Worm (Caenorhabditis elegans) whole organism, L1 larva: ENCODE measurements around the gene F32D8.1.

ENCODE experiments used
- C04F5.9 ChIP-seq: sonication (generic microtip); optimal IDR thresholded peaks from 2 replicates; lab custom pipeline; 2016; ENCODE audit warnings: missing genetic modification characterization, missing compliant biosample characterization
- F16B12.6 ChIP-seq: fragments of 150-350 bp; optimal IDR thresholded peaks from 2 replicates; lab custom pipeline; 2014; ENCODE audit warnings: missing biosample characterization, missing genetic modification characterization
- aha-1 ChIP-seq: fragments of 150-350 bp; optimal IDR thresholded peaks from 2 replicates; lab custom pipeline; 2014; ENCODE audit warnings: missing biosample characterization, missing genetic modification characterization
- blmp-1 ChIP-seq: fragments of 150-350 bp; optimal IDR thresholded peaks from 2 replicates; lab custom pipeline; 2014; ENCODE audit warnings: missing biosample characterization, missing genetic modification characterization
- ceh-82 ChIP-seq, 3 experiments: fragments of 150-350 bp in 1 of 3; sonication (generic microtip) in 2 of 3; optimal IDR thresholded peaks; 2 replicates each; lab custom pipeline; 2014 to 2017; ENCODE audit warnings: missing biosample characterization in 3 of 3, missing genetic modification characterization in 3 of 3
- ceh-88 ChIP-seq: fragments of 200-800 bp; sonication (Bioruptor generic); IDR thresholded peaks from 2 replicates; pipeline ENCODE4 v1.3.6; 2022; ENCODE audit warnings: missing genetic modification characterization, missing compliant biosample characterization
- ceh-90 ChIP-seq: sonication (generic microtip); optimal IDR thresholded peaks from 2 replicates; lab custom pipeline; 2016; ENCODE audit warnings: missing genetic modification characterization, missing compliant biosample characterization
- ces-1 ChIP-seq: fragments of 150-350 bp; optimal IDR thresholded peaks from 2 replicates; lab custom pipeline; 2014; ENCODE audit warnings: missing biosample characterization, missing genetic modification reagents, missing genetic modification characterization
- dsc-1 ChIP-seq: sonication (generic microtip); optimal IDR thresholded peaks from 2 replicates; lab custom pipeline; 2016; ENCODE audit warnings: mild to moderate bottlenecking, missing genetic modification characterization, missing compliant biosample characterization
- egl-13 ChIP-seq: sonication (generic microtip); optimal IDR thresholded peaks from 2 replicates; lab custom pipeline; 2016; ENCODE audit warnings: missing genotype, missing genetic modification reagents, missing genetic modification characterization, missing compliant biosample characterization
- elt-3 ChIP-seq, 6 experiments: fragments of 150-350 bp in 1 of 6; sonication (generic microtip); optimal IDR thresholded peaks; 2 replicates each; lab custom pipeline; 2017 to 2018; ENCODE audit warnings: missing biosample characterization in 6 of 6, missing genetic modification characterization in 6 of 6, inconsistent platforms in 1 of 6
- ets-5 ChIP-seq: fragments of 200-800 bp; sonication (Bioruptor generic); IDR thresholded peaks from 2 replicates; pipeline ENCODE4 v1.3.6; 2022; ENCODE audit warnings: missing genetic modification characterization, missing compliant biosample characterization
- fkh-10 ChIP-seq: sonication (generic microtip); optimal IDR thresholded peaks from 2 replicates; lab custom pipeline; 2017; ENCODE audit warnings: missing biosample characterization, missing genetic modification reagents, missing genetic modification characterization
- grh-1 ChIP-seq: fragments of 200-800 bp; sonication (Bioruptor generic); IDR thresholded peaks from 2 replicates; pipeline ENCODE4 v1.3.6; 2022; ENCODE audit warnings: missing genetic modification reagents, missing genetic modification characterization, missing compliant biosample characterization
- jun-1 ChIP-seq: fragments of 150-350 bp; optimal IDR thresholded peaks from 2 replicates; lab custom pipeline; 2014; ENCODE audit warnings: missing biosample characterization, missing genetic modification reagents, missing genetic modification characterization
- lin-13 ChIP-seq: fragments of 150-350 bp; optimal IDR thresholded peaks from 2 replicates; lab custom pipeline; 2014; ENCODE audit warnings: missing biosample characterization, missing genetic modification reagents, missing genetic modification characterization
- lin-14 ChIP-seq: fragments of 200-800 bp; sonication (Bioruptor generic); optimal IDR thresholded peaks from 2 replicates; lab custom pipeline; 2018; ENCODE audit warnings: mild to moderate bottlenecking, missing genetic modification characterization, moderate library complexity, missing compliant biosample characterization
- lin-15B ChIP-seq: fragments of 150-350 bp; sonication (generic microtip); optimal IDR thresholded peaks from 3 replicates; lab custom pipeline; 2014; ENCODE audit warnings: missing biosample characterization, missing genetic modification characterization
- lin-39 ChIP-seq: fragments of 150-350 bp; optimal IDR thresholded peaks from 2 replicates; lab custom pipeline; 2014; ENCODE audit warnings: missing biosample characterization, missing genetic modification reagents, missing genetic modification characterization
- lir-3 ChIP-seq: sonication (generic microtip); optimal IDR thresholded peaks from 2 replicates; lab custom pipeline; 2016; ENCODE audit warnings: mild to moderate bottlenecking, missing genetic modification characterization, moderate library complexity, missing compliant biosample characterization; ENCODE audit not compliant: poor library complexity
- lsy-2 ChIP-seq, 2 experiments: fragments of 150-350 bp; optimal IDR thresholded peaks; 2 replicates each; lab custom pipeline; 2014; ENCODE audit warnings: missing biosample characterization in 2 of 2, missing genetic modification characterization in 2 of 2
- nhr-19 ChIP-seq: fragments of 200-800 bp; sonication (Bioruptor generic); conservative IDR thresholded peaks from 2 replicates; pipeline ENCODE4 v1.3.6; 2022; ENCODE audit warnings: missing genetic modification characterization, missing compliant biosample characterization
- nhr-20 ChIP-seq: sonication (generic microtip); optimal IDR thresholded peaks from 2 replicates; lab custom pipeline; 2016; ENCODE audit warnings: mild to moderate bottlenecking, missing genetic modification characterization, missing compliant biosample characterization
- nhr-237 ChIP-seq: fragments of 150-350 bp; optimal IDR thresholded peaks from 2 replicates; lab custom pipeline; 2014; ENCODE audit warnings: missing biosample characterization, missing genetic modification characterization
- nhr-28 ChIP-seq: fragments of 150-350 bp; optimal IDR thresholded peaks from 2 replicates; lab custom pipeline; 2014; ENCODE audit warnings: missing biosample characterization, missing genetic modification characterization
- nhr-71 ChIP-seq: sonication (generic microtip); optimal IDR thresholded peaks from 2 replicates; lab custom pipeline; 2016; ENCODE audit warnings: mild to moderate bottlenecking, missing genetic modification characterization, moderate library complexity, missing compliant biosample characterization
- nhr-76 ChIP-seq: sonication (generic microtip); optimal IDR thresholded peaks from 2 replicates; lab custom pipeline; 2017; ENCODE audit warnings: missing biosample characterization, missing genetic modification characterization
- nhr-77 ChIP-seq: fragments of 150-350 bp; optimal IDR thresholded peaks from 2 replicates; lab custom pipeline; 2014; ENCODE audit warnings: missing biosample characterization, missing genetic modification characterization
- nhr-84 ChIP-seq: sonication (generic microtip); optimal IDR thresholded peaks from 2 replicates; lab custom pipeline; 2017; ENCODE audit warnings: missing biosample characterization, missing genetic modification characterization
- pag-3 ChIP-seq: sonication (generic microtip); optimal IDR thresholded peaks from 2 replicates; lab custom pipeline; 2017; ENCODE audit warnings: missing genetic modification characterization, mild to moderate bottlenecking, missing compliant biosample characterization, antibody characterized with exemption, borderline replicate concordance; ENCODE audit not compliant: insufficient read depth
- pax-3 ChIP-seq: fragments of 200-800 bp; sonication (Bioruptor generic); optimal IDR thresholded peaks from 2 replicates; lab custom pipeline; 2018; ENCODE audit warnings: mild to moderate bottlenecking, missing genetic modification characterization, moderate library complexity, missing compliant biosample characterization
- pqm-1 ChIP-seq: sonication (generic microtip); optimal IDR thresholded peaks from 3 replicates; lab custom pipeline; 2017; ENCODE audit warnings: missing biosample characterization, missing genetic modification characterization
- rnt-1 ChIP-seq: sonication (generic microtip); optimal IDR thresholded peaks from 2 replicates; lab custom pipeline; 2016; ENCODE audit warnings: mild to moderate bottlenecking, missing genetic modification characterization, moderate library complexity, missing compliant biosample characterization
- sox-4 ChIP-seq: sonication (generic microtip); optimal IDR thresholded peaks from 2 replicates; lab custom pipeline; 2016; ENCODE audit warnings: missing genetic modification characterization, missing compliant biosample characterization
- sptf-1 ChIP-seq: fragments of 150-350 bp; optimal IDR thresholded peaks from 2 replicates; lab custom pipeline; 2014; ENCODE audit warnings: missing biosample characterization, missing genetic modification characterization
- sup-37 ChIP-seq: fragments of 200-800 bp; sonication (Bioruptor generic); optimal IDR thresholded peaks from 2 replicates; lab custom pipeline; 2018; ENCODE audit warnings: mild to moderate bottlenecking, missing genetic modification characterization, missing compliant biosample characterization
- unc-130 ChIP-seq: fragments of 150-350 bp; optimal IDR thresholded peaks from 2 replicates; lab custom pipeline; 2017; ENCODE audit warnings: missing biosample characterization, missing genetic modification characterization, inconsistent platforms
- unc-30 ChIP-seq: sonication (generic microtip); optimal IDR thresholded peaks from 2 replicates; lab custom pipeline; 2017; ENCODE audit warnings: missing biosample characterization, missing genetic modification characterization
- unc-98 ChIP-seq: fragments of 200-800 bp; sonication (Bioruptor generic); IDR thresholded peaks from 2 replicates; pipeline ENCODE4 v1.3.6; 2022; ENCODE audit warnings: missing genetic modification characterization, missing compliant biosample characterization
- zip-4 ChIP-seq: fragments of 200-800 bp; sonication (Bioruptor generic); optimal IDR thresholded peaks from 2 replicates; lab custom pipeline; 2018; ENCODE audit warnings: mild to moderate bottlenecking, missing genetic modification characterization, moderate library complexity, missing compliant biosample characterization
- ztf-4 ChIP-seq: fragments of 150-350 bp; optimal IDR thresholded peaks from 2 replicates; lab custom pipeline; 2014; ENCODE audit warnings: missing biosample characterization, missing genetic modification characterization

F32D8.1 gene

ce11 chrV:10904795-10905194, 24.2 kb downstream of the F32D8.1 start:
- TF ChIP-seq dsc-1 (tag; lab: Kevin White, UChicago) (peak; percentile 23), lin-14 (GFP tag; lab: Kevin White, UChicago) (peak; percentile 82), fkh-10 (GFP tag; lab: Kevin White, UChicago) (peak; percentile 69), lin-13 (no peak), ceh-82 (tag; optimal IDR thresholded peaks at IDR 0.05; lab: Kevin White, UChicago) (peak in 1 of 3 experiments; percentile 32), blmp-1 (tag; lab: Kevin White, UChicago) (peak; percentile 61), nhr-77 (tag; lab: Kevin White, UChicago) (no peak), ces-1 (GFP tag; lab: Kevin White, UChicago) (peak; percentile 14), sox-4 (tag; lab: Kevin White, UChicago) (no peak), lsy-2 (tag; optimal IDR thresholded peaks at IDR 0.05; lab: Kevin White, UChicago) (peak in 1 of 2 experiments; percentile 7), egl-13 (tag; lab: Kevin White, UChicago) (no peak)
- TF ChIP-seq, all 84 proteins: peak for 7

ce11 chrV:10909071-10909470, 28.4 kb downstream of the F32D8.1 start, which contains the start of gene zzz-1:
Gene zzz-1, minus strand, starts transcription at chrV:10909171.
- TF ChIP-seq jun-1 (tag; lab: Kevin White, UChicago) (no peak), sup-37 (no peak), nhr-84 (no peak), lin-13 (no peak), nhr-28 (tag; lab: Kevin White, UChicago) (no peak), lin-14 (GFP tag; lab: Kevin White, UChicago) (no peak), lin-15B (no peak), nhr-76 (tag; lab: Kevin White, UChicago) (no peak), rnt-1 (tag; lab: Kevin White, UChicago) (no peak), F16B12.6 (no peak), unc-98 (no peak), pqm-1 (tag; lab: Kevin White, UChicago) (no peak)

- peak; percentile 44 for TF ChIP-seq lin-14 (GFP tag; lab: Kevin White, UChicago)
- no peak for TF ChIP-seq pax-3 (tag; lab: Kevin White, UChicago)
- peak; percentile 49 for TF ChIP-seq rnt-1 (tag; lab: Kevin White, UChicago)
- TF ChIP-seq lsy-2 (tag; optimal IDR thresholded peaks at IDR 0.05; lab: Kevin White, UChicago) = peak in 1 of 2 experiments; percentile 26
- peak; percentile 5 for TF ChIP-seq pag-3 (tag; lab: Kevin White, UChicago)
- TF ChIP-seq nhr-84 = no peak
- TF ChIP-seq lin-39 (tag; lab: Kevin White, UChicago) = peak; percentile 65
- no peak for TF ChIP-seq ztf-4
- peak; percentile 51 for TF ChIP-seq nhr-71 (tag; lab: Kevin White, UChicago)
- TF ChIP-seq grh-1 (GFP tag; lab: Robert Waterston, UW) = no peak
Measured at ce11 chrV:10909959-10910358, 29.3 kb downstream of the F32D8.1 start.

ce11 chrV:10915922-10916321, 35.3 kb downstream of the F32D8.1 start:
- peak in 1 of 2 experiments; percentile 36 for TF ChIP-seq lsy-2 (tag; optimal IDR thresholded peaks at IDR 0.05; lab: Kevin White, UChicago)
- TF ChIP-seq lin-14 (GFP tag; lab: Kevin White, UChicago) = peak; percentile 54
- TF ChIP-seq unc-30 (tag; lab: Kevin White, UChicago) = no peak
- peak; percentile 19 for TF ChIP-seq nhr-20 (tag; lab: Kevin White, UChicago)
- peak; percentile 44 for TF ChIP-seq rnt-1 (tag; lab: Kevin White, UChicago)
- TF ChIP-seq ceh-88 (GFP tag; lab: Robert Waterston, UW) = no peak
- peak; percentile 53 for TF ChIP-seq nhr-71 (tag; lab: Kevin White, UChicago)

ce11 chrV:10918373-10918772, 37.7 kb downstream of the F32D8.1 start, which contains the start of gene F58B4.2:
Gene F58B4.2, minus strand, starts transcription at chrV:10918473.
- no peak for TF ChIP-seq ets-5 (GFP tag; lab: Robert Waterston, UW)
- no peak for TF ChIP-seq nhr-237 (tag; lab: Kevin White, UChicago)
- TF ChIP-seq zip-4 (GFP tag; lab: Kevin White, UChicago) = no peak
- TF ChIP-seq ztf-4 = no peak
- no peak for TF ChIP-seq lir-3 (tag; lab: Kevin White, UChicago)
- TF ChIP-seq C04F5.9 (tag; lab: Kevin White, UChicago) = no peak
- no peak for TF ChIP-seq sptf-1 (tag; lab: Kevin White, UChicago)
- TF ChIP-seq elt-3 (tag; optimal IDR thresholded peaks at IDR 0.05; lab: Kevin White, UChicago) = no peak
- no peak for TF ChIP-seq unc-130 (tag; lab: Kevin White, UChicago)
- no peak for TF ChIP-seq blmp-1 (tag; lab: Kevin White, UChicago)
- no peak for TF ChIP-seq nhr-77 (tag; lab: Kevin White, UChicago)
- no peak for TF ChIP-seq unc-30 (tag; lab: Kevin White, UChicago)
- TF ChIP-seq aha-1 (tag; lab: Kevin White, UChicago) = no peak
- no peak for TF ChIP-seq ceh-90 (tag; lab: Kevin White, UChicago)
- TF ChIP-seq nhr-19 (GFP tag; lab: Robert Waterston, UW) = no peak
